Worm (Caenorhabditis elegans): Measurements from ENCODE around the gene exos-9.
A peak's percentile ranks its signal among the peaks of the same experiment; 100 is the strongest.

exos-9 gene

DNA sequence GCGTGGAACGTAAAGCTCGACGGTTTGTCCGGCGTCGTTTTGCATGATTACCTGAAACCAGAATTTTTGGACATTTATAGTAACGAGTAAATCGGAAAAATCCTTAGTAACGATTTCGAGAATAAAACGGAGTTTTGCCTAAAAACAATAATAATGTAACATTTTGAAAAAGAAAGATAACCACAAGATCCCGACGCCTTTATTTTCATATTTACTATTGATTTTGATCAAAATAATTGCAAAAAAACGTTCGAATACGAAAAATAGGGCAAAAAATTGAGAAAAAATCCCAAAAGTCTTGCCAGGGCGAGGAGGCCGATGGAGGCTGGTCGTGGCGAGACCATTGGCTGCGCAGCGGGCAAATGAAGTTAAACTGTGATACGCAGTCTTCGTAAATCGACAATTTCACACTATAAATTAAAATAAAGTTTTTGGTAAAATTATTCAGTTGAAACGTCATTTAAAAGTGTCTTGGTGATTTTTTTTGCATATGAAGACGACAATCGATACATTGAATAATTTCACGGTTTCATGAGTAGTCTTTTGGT, 8.2 kb downstream of the exos-9 start, which contains the start of gene rps-21 (continued):
- TF ChIP-seq R02D3.7 (tag; optimal IDR thresholded peaks at IDR 0.05) = peak; percentile 84
- no peak for TF ChIP-seq ztf-7 (tag; optimal IDR thresholded peaks at IDR 0.05)
- TF ChIP-seq ZK546.5 (tag; optimal IDR thresholded peaks at IDR 0.05) = peak in 1 of 2 experiments; percentile 52
- no peak for TF ChIP-seq php-3 (GFP tag; IDR thresholded peaks at IDR 0.05)
- TF ChIP-seq aly-2 (tag; optimal IDR thresholded peaks at IDR 0.05) = no peak
- no peak for TF ChIP-seq lin-29 (GFP tag; IDR thresholded peaks at IDR 0.05)
- TF ChIP-seq nhr-6 (tag; optimal IDR thresholded peaks at IDR 0.05) = peak; percentile 77
- no peak for TF ChIP-seq lin-15B (tag; optimal IDR thresholded peaks at IDR 0.05)
- peak; percentile 58 for TF ChIP-seq lin-13 (GFP tag; optimal IDR thresholded peaks at IDR 0.05)
- peak; percentile 53; the same call in 1 of the 2 replicates for TF ChIP-seq dmd-6 (GFP tag; IDR thresholded peaks at IDR 0.05)
- TF ChIP-seq Y48G9A.11 (GFP tag; IDR thresholded peaks at IDR 0.05) = no peak
- peak; percentile 78 for TF ChIP-seq T20F7.1 (GFP tag; optimal IDR thresholded peaks at IDR 0.05)
- TF ChIP-seq zip-11 (GFP tag; IDR thresholded peaks at IDR 0.05) = no peak
- no peak for TF ChIP-seq ceh-32 (tag; optimal IDR thresholded peaks at IDR 0.05; ENCODE audit: poor library complexity)
- no peak for TF ChIP-seq daf-8 (GFP tag; IDR thresholded peaks at IDR 0.05)
- TF ChIP-seq ZK337.2 (GFP tag; IDR thresholded peaks at IDR 0.05) = no peak
- no peak for TF ChIP-seq ceh-28 (tag; optimal IDR thresholded peaks at IDR 0.05)
- TF ChIP-seq ceh-44 (GFP tag; IDR thresholded peaks at IDR 0.05) = no peak
- no peak for TF ChIP-seq ceh-82 (tag; optimal IDR thresholded peaks at IDR 0.05)
- TF ChIP-seq snpc-4 (tag; optimal IDR thresholded peaks at IDR 0.05) = no peak
- TF ChIP-seq nhr-11 (tag; optimal IDR thresholded peaks at IDR 0.05) = peak; percentile 91
- TF ChIP-seq rbr-2 (tag; optimal IDR thresholded peaks at IDR 0.05) = peak; percentile 67
- TF ChIP-seq egl-43 (GFP tag; IDR thresholded peaks at IDR 0.05) = no peak
- no peak for TF ChIP-seq snpc-1.2 (GFP tag; IDR thresholded peaks at IDR 0.05)
- TF ChIP-seq nhr-48 (tag; optimal IDR thresholded peaks at IDR 0.05) = peak; percentile 11
- 0 out of 2 replicates have a peak, but pooled peaks have one; percentile 23 for TF ChIP-seq arid-1 (GFP tag; conservative IDR thresholded peaks at IDR 0.05)
- peak; percentile 38 for TF ChIP-seq unc-130 (GFP tag; optimal IDR thresholded peaks at IDR 0.05)
- TF ChIP-seq Y75B8A.6 (GFP tag; IDR thresholded peaks at IDR 0.05) = no peak
- TF ChIP-seq ceh-20 (GFP tag; IDR thresholded peaks at IDR 0.05) = peak; percentile 48; the same call in 1 of the 2 replicates
- TF ChIP-seq F26F4.8 (GFP tag; conservative IDR thresholded peaks at IDR 0.05) = no peak

DNA sequence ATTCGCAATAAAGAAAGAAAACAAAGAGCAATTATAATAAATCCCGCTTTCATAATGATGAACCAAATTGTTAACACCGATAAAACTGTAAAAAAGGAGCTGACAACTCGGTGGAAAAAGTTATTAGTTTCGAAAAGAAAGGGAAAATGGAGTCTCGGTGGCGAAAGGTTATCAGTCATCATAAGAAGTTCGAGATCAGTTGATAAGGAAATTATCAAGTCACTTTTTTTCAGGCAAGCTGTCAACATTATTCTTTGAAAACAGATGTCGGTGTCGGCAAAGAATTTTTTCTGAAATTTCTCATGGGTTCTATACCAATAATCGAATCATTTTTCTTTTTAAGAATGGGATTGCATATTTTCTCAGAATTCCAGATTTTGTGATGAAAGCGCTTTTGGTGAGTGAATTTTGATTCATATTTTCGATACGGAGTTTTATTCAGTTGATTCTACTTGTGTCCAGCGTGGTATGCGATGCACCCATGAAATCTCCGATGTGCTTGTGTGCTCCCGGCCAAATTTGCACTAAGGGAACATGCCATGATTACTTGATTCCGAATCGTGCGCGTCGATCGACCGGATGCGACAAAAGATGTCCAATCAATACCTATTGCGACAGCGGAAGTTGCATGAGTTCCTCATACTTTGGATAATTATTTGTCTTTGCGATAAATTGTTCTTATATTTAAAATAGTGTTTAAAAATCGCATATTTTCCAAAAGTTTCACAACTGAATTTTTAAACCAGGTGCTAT, 9.4 kb downstream of the exos-9 start, which contains the start of the genes F37C12.21 and F37C12.10:
Gene F37C12.21, plus strand, starts transcription at position 58 of the 753 bp plus-strand sequence.
Gene F37C12.10, minus strand, starts transcription at position 85 of the 753 bp plus-strand sequence.
- TF ChIP-seq skn-1 (tag; optimal IDR thresholded peaks at IDR 0.05) = no peak
- peak; percentile 7 for TF ChIP-seq nhr-102 (tag; optimal IDR thresholded peaks at IDR 0.05)
- TF ChIP-seq ceh-82 (tag; optimal IDR thresholded peaks at IDR 0.05) = no peak
- TF ChIP-seq F44E2.7 (GFP tag; IDR thresholded peaks at IDR 0.05) = no peak
- TF ChIP-seq snpc-1.2 (GFP tag; IDR thresholded peaks at IDR 0.05) = no peak
- TF ChIP-seq daf-16 (GFP tag; optimal IDR thresholded peaks at IDR 0.05) = no peak
- TF ChIP-seq daf-16 (tag; optimal IDR thresholded peaks at IDR 0.05) = peak; percentile 81
- peak; percentile 27 for TF ChIP-seq nhr-77 (tag; optimal IDR thresholded peaks at IDR 0.05)
- TF ChIP-seq nhr-41 (GFP tag; IDR thresholded peaks at IDR 0.05) = peak; percentile 57; the same call in 1 of the 2 replicates
- no peak for TF ChIP-seq spr-1 (tag; optimal IDR thresholded peaks at IDR 0.05)
- TF ChIP-seq ces-1 (GFP tag; optimal IDR thresholded peaks at IDR 0.05) = no peak
- TF ChIP-seq spr-3 (GFP tag; optimal IDR thresholded peaks at IDR 0.05) = no peak
- peak; percentile 43 for TF ChIP-seq pqm-1 (tag; optimal IDR thresholded peaks at IDR 0.05)
- TF ChIP-seq unc-130 (GFP tag; optimal IDR thresholded peaks at IDR 0.05) = no peak
- TF ChIP-seq lin-38 (GFP tag; IDR thresholded peaks at IDR 0.05) = peak; percentile 41
- TF ChIP-seq ama-1 (optimal IDR thresholded peaks at IDR 0.05) = no peak
- TF ChIP-seq F37D6.2 (tag; optimal IDR thresholded peaks at IDR 0.05) = no peak
- no peak for TF ChIP-seq ceh-62 (tag; optimal IDR thresholded peaks at IDR 0.05)
- no peak for TF ChIP-seq mep-1 (tag; optimal IDR thresholded peaks at IDR 0.05)
- peak; percentile 42 for TF ChIP-seq mes-2 (tag; optimal IDR thresholded peaks at IDR 0.05; ENCODE audit: poor library complexity, severe bottlenecking)
- TF ChIP-seq nhr-25 (tag; optimal IDR thresholded peaks at IDR 0.05; ENCODE audit: borderline replicate concordance, insufficient read depth) = no peak
- TF ChIP-seq madf-5 (GFP tag; IDR thresholded peaks at IDR 0.05) = no peak
- TF ChIP-seq dve-1 (tag; optimal IDR thresholded peaks at IDR 0.05; ENCODE audit: insufficient read depth) = peak; percentile 50

All from whole organism, L4 larva.